Worm (Caenorhabditis elegans) whole organism, late embryonic: ENCODE measurements around the gene sdz-35.
"Not testable (repeated sequence)": the region's sequence is repeated elsewhere in the genome, so short reads cannot be mapped to it uniquely, and the experiment has no call there.

ENCODE experiments used
- F13H6.1 ChIP-seq: sonication (generic microtip); optimal IDR thresholded peaks from 2 replicates; lab custom pipeline; 2016; ENCODE audit warnings: missing genetic modification characterization, missing compliant biosample characterization
- Y22D7AL.16 ChIP-seq: sonication (generic microtip); optimal IDR thresholded peaks from 2 replicates; lab custom pipeline; 2016; ENCODE audit warnings: missing genetic modification characterization, missing compliant biosample characterization
- ahr-1 ChIP-seq: sonication (generic microtip); optimal IDR thresholded peaks from 2 replicates; lab custom pipeline; 2016; ENCODE audit warnings: missing genetic modification characterization, missing compliant biosample characterization
- ceh-14 ChIP-seq: sonication (generic microtip); optimal IDR thresholded peaks from 2 replicates; lab custom pipeline; 2016; ENCODE audit warnings: missing genotype, missing genetic modification characterization, missing compliant biosample characterization
- ceh-2 ChIP-seq: sonication (generic microtip); optimal IDR thresholded peaks from 2 replicates; lab custom pipeline; 2016; ENCODE audit warnings: missing genotype, missing genetic modification characterization, missing compliant biosample characterization
- ceh-24 ChIP-seq: sonication (generic microtip); optimal IDR thresholded peaks from 2 replicates; lab custom pipeline; 2016; ENCODE audit warnings: mild to moderate bottlenecking, missing genetic modification characterization, missing compliant biosample characterization
- ceh-34 ChIP-seq: sonication (generic microtip); optimal IDR thresholded peaks from 2 replicates; lab custom pipeline; 2016; ENCODE audit warnings: mild to moderate bottlenecking, missing genetic modification characterization, missing compliant biosample characterization
- ceh-45 ChIP-seq: fragments of 200-800 bp; sonication (Bioruptor generic); IDR thresholded peaks from 2 replicates; pipeline ENCODE4 v1.3.6; 2022; ENCODE audit warnings: missing genetic modification reagents, missing genetic modification characterization, missing compliant biosample characterization
- ceh-48 ChIP-seq: sonication (generic microtip); optimal IDR thresholded peaks from 2 replicates; lab custom pipeline; 2016; ENCODE audit warnings: missing genetic modification characterization, inconsistent platforms, missing compliant biosample characterization
- ceh-6 ChIP-seq: fragments of 200-800 bp; sonication (Bioruptor generic); optimal IDR thresholded peaks from 2 replicates; lab custom pipeline; 2018; ENCODE audit warnings: mild to moderate bottlenecking, missing genetic modification characterization, missing compliant biosample characterization
- dmd-4 ChIP-seq: sonication (generic microtip); optimal IDR thresholded peaks from 2 replicates; lab custom pipeline; 2016; ENCODE audit warnings: borderline replicate concordance, missing genetic modification characterization, missing compliant biosample characterization
- dve-1 ChIP-seq: sonication (generic microtip); optimal IDR thresholded peaks from 2 replicates; lab custom pipeline; 2017; ENCODE audit warnings: antibody characterized with exemption, mild to moderate bottlenecking, missing genetic modification characterization, missing compliant biosample characterization
- elt-2 ChIP-seq: sonication (generic microtip); optimal IDR thresholded peaks from 2 replicates; lab custom pipeline; 2016; ENCODE audit warnings: missing genetic modification reagents, missing genetic modification characterization, missing compliant biosample characterization
- ets-4 ChIP-seq: sonication (generic microtip); optimal IDR thresholded peaks from 2 replicates; lab custom pipeline; 2016; ENCODE audit warnings: missing genetic modification characterization, missing compliant biosample characterization
- eyg-1 ChIP-seq: sonication (generic microtip); optimal IDR thresholded peaks from 2 replicates; lab custom pipeline; 2016; ENCODE audit warnings: missing genotype, missing genetic modification characterization, missing compliant biosample characterization
- fkh-10 ChIP-seq: fragments of 150-350 bp; optimal IDR thresholded peaks from 2 replicates; lab custom pipeline; 2014; ENCODE audit warnings: missing biosample characterization, missing genetic modification reagents, missing genetic modification characterization
- fkh-6 ChIP-seq: sonication (generic microtip); optimal IDR thresholded peaks from 2 replicates; lab custom pipeline; 2016; ENCODE audit warnings: missing genetic modification characterization, missing compliant biosample characterization
- hlh-13 ChIP-seq: fragments of 200-800 bp; sonication (Bioruptor generic); optimal IDR thresholded peaks from 2 replicates; lab custom pipeline; 2018; ENCODE audit warnings: mild to moderate bottlenecking, missing genetic modification characterization, missing compliant biosample characterization
- hlh-15 ChIP-seq: sonication (generic microtip); optimal IDR thresholded peaks from 2 replicates; lab custom pipeline; 2016; ENCODE audit warnings: missing genetic modification characterization, missing compliant biosample characterization
- hlh-6 ChIP-seq: sonication (generic microtip); optimal IDR thresholded peaks from 2 replicates; lab custom pipeline; 2016; ENCODE audit warnings: missing genotype, missing genetic modification characterization, missing compliant biosample characterization
- lim-6 ChIP-seq: sonication (generic microtip); optimal IDR thresholded peaks from 2 replicates; lab custom pipeline; 2016; ENCODE audit warnings: missing genetic modification characterization, missing compliant biosample characterization
- lin-11 ChIP-seq: fragments of 200-800 bp; sonication (Bioruptor generic); optimal IDR thresholded peaks from 2 replicates; lab custom pipeline; 2018; ENCODE audit warnings: mild to moderate bottlenecking, missing genetic modification characterization, missing compliant biosample characterization
- nfya-1 ChIP-seq: sonication (generic microtip); optimal IDR thresholded peaks from 2 replicates; lab custom pipeline; 2017; ENCODE audit warnings: missing genetic modification characterization, mild to moderate bottlenecking, missing compliant biosample characterization, antibody characterized with exemption, moderate library complexity
- npax-4 ChIP-seq: sonication (generic microtip); optimal IDR thresholded peaks from 2 replicates; lab custom pipeline; 2016; ENCODE audit warnings: missing genetic modification characterization, missing compliant biosample characterization
- odd-2 ChIP-seq: sonication (generic microtip); optimal IDR thresholded peaks from 2 replicates; lab custom pipeline; 2017; ENCODE audit warnings: antibody characterized with exemption, mild to moderate bottlenecking, missing genetic modification characterization, missing compliant biosample characterization
- pag-3 ChIP-seq: sonication (generic microtip); optimal IDR thresholded peaks from 2 replicates; lab custom pipeline; 2016; ENCODE audit warnings: missing compliant biosample characterization, missing genetic modification characterization, borderline replicate concordance
- pha-4 ChIP-seq: fragments of 150-350 bp; optimal IDR thresholded peaks from 2 replicates; lab custom pipeline; 2018; ENCODE audit warnings: missing biosample characterization, missing genetic modification reagents, missing genetic modification characterization
- pqm-1 ChIP-seq: sonication (generic microtip); optimal IDR thresholded peaks from 2 replicates; lab custom pipeline; 2016; ENCODE audit warnings: missing genetic modification characterization, missing compliant biosample characterization
- pros-1 ChIP-seq: fragments of 150-350 bp; optimal IDR thresholded peaks from 2 replicates; lab custom pipeline; 2014; ENCODE audit warnings: missing biosample characterization, missing genetic modification reagents, missing genetic modification characterization
- ref-2 ChIP-seq: sonication (generic microtip); optimal IDR thresholded peaks from 2 replicates; lab custom pipeline; 2016; ENCODE audit warnings: missing genetic modification characterization, missing compliant biosample characterization
- rnt-1 ChIP-seq: sonication (generic microtip); optimal IDR thresholded peaks from 2 replicates; lab custom pipeline; 2016; ENCODE audit warnings: missing genetic modification characterization, missing compliant biosample characterization
- sdc-2 ChIP-seq: sonication (generic microtip); optimal IDR thresholded peaks from 2 replicates; lab custom pipeline; 2016; ENCODE audit warnings: missing genotype, missing genetic modification characterization, missing compliant biosample characterization
- syd-9 ChIP-seq: sonication (generic microtip); optimal IDR thresholded peaks from 2 replicates; lab custom pipeline; 2016; ENCODE audit warnings: mild to moderate bottlenecking, missing genetic modification characterization, moderate library complexity, missing compliant biosample characterization
- tbx-2 ChIP-seq: sonication (generic microtip); optimal IDR thresholded peaks from 2 replicates; lab custom pipeline; 2016; ENCODE audit warnings: missing genetic modification characterization, missing compliant biosample characterization
- tbx-7 ChIP-seq: sonication (generic microtip); optimal IDR thresholded peaks from 2 replicates; lab custom pipeline; 2016; ENCODE audit warnings: missing genotype, missing genetic modification characterization, missing compliant biosample characterization
- unc-3 ChIP-seq, 2 experiments: fragments of 200-800 bp in 1 of 2; sonication (Bioruptor generic) in 1 of 2; sonication (generic microtip) in 1 of 2; conservative IDR thresholded peaks in 1 of 2; optimal IDR thresholded peaks in 1 of 2; 2 replicates each; pipeline versions ENCODE4 v1.3.6 to Lab custom; 2016 to 2022; ENCODE audit warnings: missing compliant biosample characterization in 2 of 2, missing genetic modification characterization in 2 of 2, missing genetic modification reagents in 1 of 2
- unc-42 ChIP-seq: sonication (generic microtip); optimal IDR thresholded peaks from 2 replicates; lab custom pipeline; 2016; ENCODE audit warnings: missing genotype, missing genetic modification characterization, missing compliant biosample characterization
- unc-55 ChIP-seq: sonication (generic microtip); optimal IDR thresholded peaks from 2 replicates; lab custom pipeline; 2017; ENCODE audit warnings: missing biosample characterization, missing genetic modification reagents, missing genetic modification characterization
- zip-5 ChIP-seq: sonication (generic microtip); optimal IDR thresholded peaks from 2 replicates; lab custom pipeline; 2016; ENCODE audit warnings: missing genetic modification characterization, missing compliant biosample characterization
- ztf-16 ChIP-seq: sonication (generic microtip); optimal IDR thresholded peaks from 2 replicates; lab custom pipeline; 2017; ENCODE audit warnings: missing genetic modification characterization, missing compliant biosample characterization

The sdz-35 gene

DNA sequence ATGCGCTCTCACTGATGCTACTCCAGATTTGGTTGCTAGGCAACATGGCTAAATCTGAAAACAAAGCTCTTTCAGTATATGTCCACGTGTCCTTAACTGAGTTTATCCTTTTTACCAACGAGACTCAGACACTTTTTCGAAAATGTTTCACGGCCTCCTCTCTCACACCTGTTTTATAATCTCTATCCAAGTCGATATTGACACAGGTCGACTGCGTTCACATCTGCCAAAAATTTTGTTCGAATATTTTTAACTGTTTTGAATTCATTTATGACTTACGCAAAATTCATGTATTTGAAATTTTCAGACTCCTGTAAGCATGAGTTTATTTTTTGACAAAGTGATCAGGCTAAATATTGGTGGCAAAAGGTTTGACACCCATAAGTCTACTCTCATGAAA, 7.2 kb upstream of the sdz-35 start, which contains the start of gene ZC239.3:
TSS of gene ZC239.3 (plus strand) at position 301 of the 400 bp plus-strand sequence.
- TF ChIP-seq nfya-1; hlh-6; zip-5 (tag; lab: Kevin White, UChicago): not testable (repeated sequence)

DNA sequence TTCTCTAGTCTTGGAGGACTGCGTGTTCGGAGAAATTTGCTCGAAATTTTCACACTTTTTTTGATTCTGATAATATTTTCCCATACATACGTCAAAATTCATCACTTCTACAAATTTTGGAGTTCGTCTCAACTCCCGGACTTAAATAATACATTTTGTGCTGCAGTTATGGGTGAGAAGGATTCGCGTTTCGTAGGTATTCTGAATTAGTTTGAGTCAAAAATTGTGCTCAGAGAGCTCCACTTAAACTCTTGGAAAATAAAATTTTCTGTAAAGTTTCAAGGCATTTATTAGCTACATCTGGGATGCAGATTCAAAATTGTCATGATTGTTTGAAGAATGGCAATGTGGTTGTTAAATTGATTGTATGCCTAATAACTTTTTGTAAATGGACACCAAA, 5.3 kb upstream of the sdz-35 start, which contains the start of gene ZC239.4:
TSS of gene ZC239.4 (plus strand) at position 301 of the 400 bp plus-strand sequence.
- TF ChIP-seq Y22D7AL.16 (tag; lab: Kevin White, UChicago) (no peak), F13H6.1 (no peak), unc-42 (no peak), lim-6 (tag; lab: Kevin White, UChicago) (no peak), npax-4 (tag; lab: Kevin White, UChicago) (no peak), ceh-48 (tag; lab: Kevin White, UChicago) (no peak), pros-1 (no peak), tbx-7 (tag; lab: Kevin White, UChicago) (no peak), elt-2 (tag; lab: Kevin White, UChicago) (no peak), hlh-13 (GFP tag; lab: Kevin White, UChicago) (no peak)

DNA sequence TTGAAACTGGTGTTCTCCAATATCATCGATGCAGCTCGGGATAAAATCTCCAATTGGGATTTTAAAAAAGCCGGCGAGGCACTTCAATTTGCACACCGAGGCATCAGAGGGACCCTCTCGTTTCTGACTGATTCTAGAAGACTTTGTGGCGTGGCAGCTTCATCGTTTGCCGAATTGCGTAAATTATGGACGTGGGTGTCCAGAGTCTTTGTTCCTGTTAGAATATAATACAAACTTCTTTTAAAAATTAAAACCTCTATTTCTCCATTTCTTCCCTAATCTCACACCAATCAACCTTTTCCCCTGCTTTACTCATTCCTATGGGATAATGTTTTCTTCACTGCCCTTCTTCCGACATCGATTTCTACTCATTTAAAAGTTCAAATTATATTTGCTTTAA, 1.8 kb upstream of the sdz-35 start, which contains the start of gene ZC239.5:
TSS of gene ZC239.5 (plus strand) at position 301 of the 400 bp plus-strand sequence.
- TF ChIP-seq ztf-16 (tag; lab: Kevin White, UChicago) (no peak), lin-11 (no peak), unc-55 (GFP tag; lab: Kevin White, UChicago) (no peak), ceh-34 (tag; lab: Kevin White, UChicago) (no peak), hlh-15 (tag; lab: Kevin White, UChicago) (no peak), ceh-45 (no peak), ets-4 (tag; lab: Kevin White, UChicago) (no peak), npax-4 (tag; lab: Kevin White, UChicago) (no peak), ceh-24 (no peak), fkh-10 (GFP tag; lab: Kevin White, UChicago) (no peak), pag-3 (tag; lab: Kevin White, UChicago) (no peak), eyg-1 (tag; lab: Kevin White, UChicago) (no peak), ceh-14 (no peak), ceh-2 (tag; lab: Kevin White, UChicago) (no peak), pha-4 (tag; lab: Kevin White, UChicago) (no peak), rnt-1 (no peak), ceh-48 (tag; lab: Kevin White, UChicago) (no peak), dve-1 (no peak), ceh-6 (GFP tag; lab: Kevin White, UChicago) (no peak)

DNA sequence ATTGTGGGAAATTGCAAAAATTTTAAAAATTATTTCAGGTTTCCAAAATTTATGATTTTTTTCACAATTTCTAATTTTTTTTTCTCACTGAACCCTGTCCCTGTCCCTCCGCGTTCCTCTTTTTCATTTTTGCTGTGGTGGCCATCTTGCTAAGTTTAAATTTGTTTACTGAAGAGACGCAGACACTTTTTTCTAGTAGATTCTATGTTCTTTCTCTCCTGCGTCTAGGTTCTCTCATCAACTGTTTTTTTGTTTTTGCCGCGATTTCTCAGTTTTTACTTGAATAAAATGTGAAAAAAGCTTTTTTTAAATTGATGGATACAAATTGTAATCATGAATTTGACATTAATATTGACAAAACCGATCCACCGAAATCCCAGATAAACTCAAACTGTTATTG, 672 bp upstream of the sdz-35 start, which contains the start of gene ZC239.6:
TSS of gene ZC239.6 (plus strand) at position 381 of the 400 bp plus-strand sequence.
- TF ChIP-seq syd-9 (tag; lab: Kevin White, UChicago) (no peak), sdc-2 (tag; lab: Kevin White, UChicago) (no peak), pqm-1 (no peak), odd-2 (no peak)
- TF ChIP-seq, all 69 proteins: peak for 0

DNA sequence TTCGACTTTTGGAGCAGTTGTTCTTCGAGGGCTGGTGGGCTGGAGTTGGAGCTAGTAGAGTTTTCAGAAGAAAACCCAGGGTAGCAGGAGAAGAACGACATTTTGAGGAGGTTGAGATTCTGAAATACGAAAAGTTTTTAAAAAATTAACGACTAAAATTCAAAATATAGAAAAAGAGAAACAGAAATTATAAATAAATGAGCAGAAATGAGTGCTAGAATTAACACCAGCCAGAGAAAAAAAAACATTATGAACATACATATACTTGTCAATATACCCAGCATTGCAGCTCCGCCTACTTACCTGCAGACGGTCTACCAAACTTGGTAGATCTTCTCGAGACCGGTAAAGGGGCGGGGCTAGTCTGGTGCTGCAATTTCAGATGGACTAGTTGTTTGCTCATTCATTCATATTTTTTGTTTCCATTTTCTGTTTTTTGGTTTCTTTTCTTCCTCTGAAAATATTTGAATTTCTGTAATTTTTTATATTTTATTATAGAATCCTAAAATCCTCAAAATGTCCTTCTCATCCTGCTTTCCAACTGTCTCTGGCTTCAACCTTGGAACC, 2.1 kb downstream of the sdz-35 start, which contains the start of the genes ZC239.20 and ZC239.21:
TSS of gene ZC239.20 (minus strand) at position 101 of the 567 bp plus-strand sequence.
TSS of gene ZC239.21 (plus strand) at position 517 of the 567 bp plus-strand sequence.
- no peak for TF ChIP-seq dmd-4 (tag; lab: Kevin White, UChicago)
- no peak for TF ChIP-seq ahr-1
- no peak for TF ChIP-seq ceh-45
- no peak for TF ChIP-seq unc-3 (GFP tag; conservative IDR thresholded peaks at IDR 0.05; lab: Robert Waterston, UW)
- TF ChIP-seq unc-3 (tag; optimal IDR thresholded peaks at IDR 0.05; lab: Kevin White, UChicago), result no peak
- TF ChIP-seq ceh-2 (tag; lab: Kevin White, UChicago), result no peak
- TF ChIP-seq npax-4 (tag; lab: Kevin White, UChicago), result no peak
- TF ChIP-seq fkh-6 (tag; lab: Kevin White, UChicago), result no peak
- no peak for TF ChIP-seq ceh-6 (GFP tag; lab: Kevin White, UChicago)
- TF ChIP-seq tbx-2 (tag; lab: Kevin White, UChicago), result no peak
- TF ChIP-seq hlh-6, result no peak
- no peak for TF ChIP-seq ref-2 (tag; lab: Kevin White, UChicago)
